Fruit fly (Drosophila melanogaster): ENCODE results near the gene CG4186.

The CG4186 gene

DNA sequence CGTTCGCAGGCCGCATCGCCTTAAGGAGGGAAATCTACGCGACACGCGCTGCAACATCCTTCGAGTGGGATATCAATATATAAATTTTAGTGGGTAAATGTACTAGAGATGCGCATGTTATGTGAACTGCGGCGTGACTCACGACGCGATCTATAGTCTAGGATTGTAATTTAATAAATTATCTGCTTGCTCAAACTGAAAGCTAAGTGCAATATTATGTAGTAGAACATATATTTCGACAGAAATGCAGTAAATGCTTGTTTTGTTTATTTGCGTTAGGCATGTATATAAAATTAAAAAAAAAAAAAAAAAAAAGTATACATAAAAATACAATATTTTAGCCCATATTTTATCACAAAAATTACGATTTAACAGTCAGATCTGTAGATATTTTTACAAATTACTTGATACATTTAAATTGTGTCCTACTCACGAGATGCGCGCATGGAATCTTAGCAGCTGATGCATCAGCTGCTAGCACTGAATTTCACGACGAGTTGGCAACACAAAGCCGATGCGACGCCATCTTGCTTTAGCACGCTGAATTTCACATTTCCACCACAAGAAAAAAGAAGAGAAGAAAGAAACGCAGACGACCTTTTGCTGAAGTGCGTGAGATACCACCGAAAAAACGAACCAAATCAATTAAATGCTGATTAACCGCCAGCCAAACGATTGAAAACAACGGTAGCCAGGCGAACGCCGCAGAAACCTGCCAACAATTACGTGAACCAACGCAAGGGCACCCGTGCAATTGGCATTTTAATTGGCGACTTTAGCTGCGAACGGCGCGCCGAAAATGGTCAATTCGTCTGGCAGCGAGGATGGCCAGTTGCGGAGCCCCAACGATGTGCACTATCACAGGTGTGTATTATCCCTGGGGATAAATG is 1.9 kb downstream of the CG4186 start, which contains the start of the genes CG4042 and Pitslre (continued):
- peak; percentile 31 for TF ChIP-seq pzg (GFP tag; optimal IDR thresholded peaks at IDR 0.05)
- peak; percentile 6 for TF ChIP-seq CG30020 (tag; optimal IDR thresholded peaks at IDR 0.05)
- TF ChIP-seq CG6254 (GFP tag; optimal IDR thresholded peaks at IDR 0.05) = no peak
- TF ChIP-seq CrebB (tag; optimal IDR thresholded peaks at IDR 0.05) = no peak
- TF ChIP-seq jing (GFP tag; optimal IDR thresholded peaks at IDR 0.05) = no peak
- peak; percentile 31 for TF ChIP-seq CG8388 (GFP tag; optimal IDR thresholded peaks at IDR 0.05)
- TF ChIP-seq CG18476 (GFP tag; optimal IDR thresholded peaks at IDR 0.05) = no peak
- TF ChIP-seq CG3065 (GFP tag; optimal IDR thresholded peaks at IDR 0.05) = no peak
- TF ChIP-seq Scr (GFP tag; IDR thresholded peaks at IDR 0.05; ENCODE audit: partially characterized antibody) = peak; percentile 78
- no peak; the same call in 2 of the 3 replicates for TF ChIP-seq so (GFP tag; IDR thresholded peaks at IDR 0.05)
- no peak for TF ChIP-seq CG8359 (GFP tag; optimal IDR thresholded peaks at IDR 0.05; ENCODE audit: borderline replicate concordance)
- peak; percentile 28 for TF ChIP-seq CG18262 (tag; optimal IDR thresholded peaks at IDR 0.05)
- peak; percentile 17 for TF ChIP-seq lab (GFP tag; optimal IDR thresholded peaks at IDR 0.05)
- TF ChIP-seq Myb (GFP tag; optimal IDR thresholded peaks at IDR 0.05) = no peak
- TF ChIP-seq CG10462 (GFP tag; optimal IDR thresholded peaks at IDR 0.05) = peak; percentile 30
- no peak for TF ChIP-seq Dp (GFP tag; optimal IDR thresholded peaks at IDR 0.05)
- no peak for TF ChIP-seq danr (GFP tag; IDR thresholded peaks at IDR 0.05)
- TF ChIP-seq usp (GFP tag; optimal IDR thresholded peaks at IDR 0.05) = no peak
- no peak for TF ChIP-seq fd102C (GFP tag; optimal IDR thresholded peaks at IDR 0.05)
- TF ChIP-seq Atf3 (GFP tag; optimal IDR thresholded peaks at IDR 0.05) = no peak
- TF ChIP-seq sim (GFP tag; IDR thresholded peaks at IDR 0.05) = no peak
- no peak for TF ChIP-seq Med (GFP tag)
- no peak for TF ChIP-seq Dip3 (GFP tag; optimal IDR thresholded peaks at IDR 0.05)
- no peak for TF ChIP-seq sc (optimal IDR thresholded peaks at IDR 0.05)
- TF ChIP-seq sc (GFP tag; optimal IDR thresholded peaks at IDR 0.05) = no peak
- peak; percentile 39 for TF ChIP-seq grau (tag; optimal IDR thresholded peaks at IDR 0.05)
- TF ChIP-seq mam (GFP tag; optimal IDR thresholded peaks at IDR 0.05) = peak; percentile 53
- TF ChIP-seq unc-4 (GFP tag; IDR thresholded peaks at IDR 0.05; ENCODE audit: partially characterized antibody) = peak; percentile 73
- peak; percentile 97 for TF ChIP-seq MESR4 (GFP tag; optimal IDR thresholded peaks at IDR 0.05)
- peak; percentile 47 for TF ChIP-seq CG1602 (GFP tag; optimal IDR thresholded peaks at IDR 0.05)
- no peak for TF ChIP-seq crol (GFP tag; IDR thresholded peaks at IDR 0.05)
- 0 out of 4 replicates have a peak, but pooled peaks have one; percentile 15 for TF ChIP-seq chinmo (GFP tag; IDR thresholded peaks at IDR 0.05; ENCODE audit: partially characterized antibody)
- no peak for TF ChIP-seq nau (GFP tag; optimal IDR thresholded peaks at IDR 0.05)
- no peak for TF ChIP-seq CG10565 (GFP tag; optimal IDR thresholded peaks at IDR 0.05)
- TF ChIP-seq Ada2b (GFP tag; IDR thresholded peaks at IDR 0.05) = no peak
- TF ChIP-seq gcm (GFP tag; optimal IDR thresholded peaks at IDR 0.05) = no peak
- TF ChIP-seq fd96Cb (tag; optimal IDR thresholded peaks at IDR 0.05) = no peak
- TF ChIP-seq Sin3A (optimal IDR thresholded peaks at IDR 0.05) = peak; percentile 52
- peak; percentile 81 for TF ChIP-seq CG13287 (GFP tag; IDR thresholded peaks at IDR 0.05; ENCODE audit: partially characterized antibody)
- no peak for TF ChIP-seq Optix (GFP tag; IDR thresholded peaks at IDR 0.05)
- no peak for TF ChIP-seq Dad (GFP tag; optimal IDR thresholded peaks at IDR 0.05)
- peak; percentile 53 for TF ChIP-seq CG9437 (GFP tag; optimal IDR thresholded peaks at IDR 0.05)
- no peak for TF ChIP-seq eve (GFP tag; optimal IDR thresholded peaks at IDR 0.05)
- peak; percentile 34; the same call in 1 of the 2 replicates for TF ChIP-seq E2f1 (GFP tag; IDR thresholded peaks at IDR 0.05)
- TF ChIP-seq CG17568 (GFP tag; optimal IDR thresholded peaks at IDR 0.05) = no peak
- 0 out of 2 replicates have a peak, but pooled peaks have one; percentile 33 for TF ChIP-seq CG31441 (GFP tag; IDR thresholded peaks at IDR 0.05)
- TF ChIP-seq prd (optimal IDR thresholded peaks at IDR 0.05) = no peak
- TF ChIP-seq prd (GFP tag; IDR thresholded peaks at IDR 0.05) = no peak
- peak; percentile 6 for TF ChIP-seq sug (tag; optimal IDR thresholded peaks at IDR 0.05)
